Worm (Caenorhabditis elegans) whole organism, L1 larva: ENCODE results near the gene gei-1.

Experiments used
- C04F5.9 ChIP-seq: sonication (generic microtip); optimal IDR thresholded peaks from 2 replicates; lab custom pipeline; 2016; ENCODE audit warnings: missing genetic modification characterization, missing compliant biosample characterization
- C16A3.4 ChIP-seq: fragments of 150-350 bp; optimal IDR thresholded peaks from 2 replicates; lab custom pipeline; 2014; ENCODE audit warnings: missing biosample characterization, missing genetic modification characterization
- C34B4.2 ChIP-seq: sonication (generic microtip); optimal IDR thresholded peaks from 2 replicates; lab custom pipeline; 2017; ENCODE audit warnings: mild to moderate bottlenecking, missing genetic modification characterization, missing compliant biosample characterization
- aly-2 ChIP-seq: fragments of 150-350 bp; optimal IDR thresholded peaks from 2 replicates; lab custom pipeline; 2014; ENCODE audit warnings: missing biosample characterization, missing genetic modification characterization
- blmp-1 ChIP-seq: fragments of 150-350 bp; optimal IDR thresholded peaks from 2 replicates; lab custom pipeline; 2014; ENCODE audit warnings: missing biosample characterization, missing genetic modification characterization
- ceh-8 ChIP-seq: fragments of 200-800 bp; sonication (Bioruptor generic); optimal IDR thresholded peaks from 2 replicates; lab custom pipeline; 2018; ENCODE audit warnings: mild to moderate bottlenecking, missing genetic modification characterization, moderate library complexity, missing compliant biosample characterization
- ceh-90 ChIP-seq: sonication (generic microtip); optimal IDR thresholded peaks from 2 replicates; lab custom pipeline; 2016; ENCODE audit warnings: missing genetic modification characterization, missing compliant biosample characterization
- dsc-1 ChIP-seq: sonication (generic microtip); optimal IDR thresholded peaks from 2 replicates; lab custom pipeline; 2016; ENCODE audit warnings: mild to moderate bottlenecking, missing genetic modification characterization, missing compliant biosample characterization
- efl-1 ChIP-seq, 4 experiments: fragments of 150-350 bp; optimal IDR thresholded peaks in 3 of 4; peaks in 1 of 4; 1 replicate in 1 of 4; 2 replicates in 3 of 4; lab custom pipeline; 2014; ENCODE audit warnings: missing biosample characterization in 2 of 4, missing genetic modification characterization in 2 of 4, missing genetic modification reagents in 2 of 4
- efl-3 ChIP-seq: fragments of 200-800 bp; sonication (Bioruptor generic); optimal IDR thresholded peaks from 2 replicates; lab custom pipeline; 2018; ENCODE audit warnings: mild to moderate bottlenecking, missing genetic modification characterization, missing compliant biosample characterization
- egl-27 ChIP-seq, 2 experiments: fragments of 150-350 bp in 1 of 2; sonication (generic microtip); optimal IDR thresholded peaks; 3 replicates each; lab custom pipeline; 2017 to 2018; ENCODE audit warnings: missing biosample characterization in 2 of 2, missing genetic modification characterization in 2 of 2, missing genetic modification reagents in 2 of 2
- elt-3 ChIP-seq, 6 experiments: fragments of 150-350 bp in 1 of 6; sonication (generic microtip); optimal IDR thresholded peaks; 2 replicates each; lab custom pipeline; 2017 to 2018; ENCODE audit warnings: missing biosample characterization in 6 of 6, missing genetic modification characterization in 6 of 6, inconsistent platforms in 1 of 6
- fkh-10 ChIP-seq: sonication (generic microtip); optimal IDR thresholded peaks from 2 replicates; lab custom pipeline; 2017; ENCODE audit warnings: missing biosample characterization, missing genetic modification reagents, missing genetic modification characterization
- fkh-4 ChIP-seq: sonication (generic microtip); optimal IDR thresholded peaks from 2 replicates; lab custom pipeline; 2016; ENCODE audit warnings: missing compliant biosample characterization, missing genetic modification characterization, borderline replicate concordance
- fos-1 ChIP-seq: fragments of 150-350 bp; optimal IDR thresholded peaks from 2 replicates; lab custom pipeline; 2014; ENCODE audit warnings: missing biosample characterization, missing genetic modification characterization
- irx-1 ChIP-seq: sonication (generic microtip); optimal IDR thresholded peaks from 2 replicates; lab custom pipeline; 2016; ENCODE audit warnings: missing genetic modification characterization, missing compliant biosample characterization
- lin-14 ChIP-seq: fragments of 200-800 bp; sonication (Bioruptor generic); optimal IDR thresholded peaks from 2 replicates; lab custom pipeline; 2018; ENCODE audit warnings: mild to moderate bottlenecking, missing genetic modification characterization, moderate library complexity, missing compliant biosample characterization
- lin-35 ChIP-seq, 2 experiments: fragments of 150-350 bp; optimal IDR thresholded peaks; 2 replicates each; lab custom pipeline; 2014; ENCODE audit warnings: missing biosample characterization in 2 of 2, missing genetic modification characterization in 2 of 2, missing genetic modification reagents in 2 of 2
- lin-39 ChIP-seq: fragments of 150-350 bp; optimal IDR thresholded peaks from 2 replicates; lab custom pipeline; 2014; ENCODE audit warnings: missing biosample characterization, missing genetic modification reagents, missing genetic modification characterization
- lir-3 ChIP-seq: sonication (generic microtip); optimal IDR thresholded peaks from 2 replicates; lab custom pipeline; 2016; ENCODE audit warnings: mild to moderate bottlenecking, missing genetic modification characterization, moderate library complexity, missing compliant biosample characterization; ENCODE audit not compliant: poor library complexity
- mef-2 ChIP-seq: fragments of 150-350 bp; optimal IDR thresholded peaks from 2 replicates; lab custom pipeline; 2014; ENCODE audit warnings: missing biosample characterization, missing genetic modification characterization
- mep-1 ChIP-seq: fragments of 150-350 bp; optimal IDR thresholded peaks from 2 replicates; lab custom pipeline; 2014; ENCODE audit warnings: missing biosample characterization, missing genetic modification characterization
- nhr-12 ChIP-seq: sonication (generic microtip); optimal IDR thresholded peaks from 2 replicates; lab custom pipeline; 2017; ENCODE audit warnings: missing biosample characterization, missing genetic modification characterization
- nhr-19 ChIP-seq: fragments of 200-800 bp; sonication (Bioruptor generic); conservative IDR thresholded peaks from 2 replicates; pipeline ENCODE4 v1.3.6; 2022; ENCODE audit warnings: missing genetic modification characterization, missing compliant biosample characterization
- nhr-237 ChIP-seq: fragments of 150-350 bp; optimal IDR thresholded peaks from 2 replicates; lab custom pipeline; 2014; ENCODE audit warnings: missing biosample characterization, missing genetic modification characterization
- nhr-47 ChIP-seq: sonication (generic microtip); optimal IDR thresholded peaks from 2 replicates; lab custom pipeline; 2016; ENCODE audit warnings: mild to moderate bottlenecking, missing genetic modification characterization, moderate library complexity, missing compliant biosample characterization
- nhr-71 ChIP-seq: sonication (generic microtip); optimal IDR thresholded peaks from 2 replicates; lab custom pipeline; 2016; ENCODE audit warnings: mild to moderate bottlenecking, missing genetic modification characterization, moderate library complexity, missing compliant biosample characterization
- nhr-77 ChIP-seq: fragments of 150-350 bp; optimal IDR thresholded peaks from 2 replicates; lab custom pipeline; 2014; ENCODE audit warnings: missing biosample characterization, missing genetic modification characterization
- pax-3 ChIP-seq: fragments of 200-800 bp; sonication (Bioruptor generic); optimal IDR thresholded peaks from 2 replicates; lab custom pipeline; 2018; ENCODE audit warnings: mild to moderate bottlenecking, missing genetic modification characterization, moderate library complexity, missing compliant biosample characterization
- skn-1 ChIP-seq: fragments of 150-350 bp; optimal IDR thresholded peaks from 2 replicates; lab custom pipeline; 2014; ENCODE audit warnings: missing biosample characterization, missing genetic modification characterization
- snu-23 ChIP-seq: sonication (generic microtip); optimal IDR thresholded peaks from 2 replicates; lab custom pipeline; 2016; ENCODE audit warnings: missing genetic modification characterization, missing compliant biosample characterization
- sptf-1 ChIP-seq: fragments of 150-350 bp; optimal IDR thresholded peaks from 2 replicates; lab custom pipeline; 2014; ENCODE audit warnings: missing biosample characterization, missing genetic modification characterization
- sup-37 ChIP-seq: fragments of 200-800 bp; sonication (Bioruptor generic); optimal IDR thresholded peaks from 2 replicates; lab custom pipeline; 2018; ENCODE audit warnings: mild to moderate bottlenecking, missing genetic modification characterization, missing compliant biosample characterization
- swsn-7 ChIP-seq: sonication (generic microtip); optimal IDR thresholded peaks from 2 replicates; lab custom pipeline; 2016; ENCODE audit warnings: missing genetic modification characterization, missing compliant biosample characterization
- tlp-1 ChIP-seq: fragments of 150-350 bp; optimal IDR thresholded peaks from 2 replicates; lab custom pipeline; 2014; ENCODE audit warnings: missing biosample characterization, missing genetic modification characterization
- unc-130 ChIP-seq: fragments of 150-350 bp; optimal IDR thresholded peaks from 2 replicates; lab custom pipeline; 2017; ENCODE audit warnings: missing biosample characterization, missing genetic modification characterization, inconsistent platforms
- unc-30 ChIP-seq: sonication (generic microtip); optimal IDR thresholded peaks from 2 replicates; lab custom pipeline; 2017; ENCODE audit warnings: missing biosample characterization, missing genetic modification characterization
- unc-86 ChIP-seq: sonication (generic microtip); optimal IDR thresholded peaks from 2 replicates; lab custom pipeline; 2016; ENCODE audit warnings: missing genetic modification characterization, missing compliant biosample characterization
- unc-98 ChIP-seq: fragments of 200-800 bp; sonication (Bioruptor generic); IDR thresholded peaks from 2 replicates; pipeline ENCODE4 v1.3.6; 2022; ENCODE audit warnings: missing genetic modification characterization, missing compliant biosample characterization
- vab-15 ChIP-seq: sonication (generic microtip); optimal IDR thresholded peaks from 2 replicates; lab custom pipeline; 2017; ENCODE audit warnings: missing genotype, mild to moderate bottlenecking, missing genetic modification characterization, missing compliant biosample characterization
- xbp-1 ChIP-seq: sonication (generic microtip); optimal IDR thresholded peaks from 2 replicates; lab custom pipeline; 2016; ENCODE audit warnings: missing genetic modification characterization, missing compliant biosample characterization

Gene gei-1

DNA sequence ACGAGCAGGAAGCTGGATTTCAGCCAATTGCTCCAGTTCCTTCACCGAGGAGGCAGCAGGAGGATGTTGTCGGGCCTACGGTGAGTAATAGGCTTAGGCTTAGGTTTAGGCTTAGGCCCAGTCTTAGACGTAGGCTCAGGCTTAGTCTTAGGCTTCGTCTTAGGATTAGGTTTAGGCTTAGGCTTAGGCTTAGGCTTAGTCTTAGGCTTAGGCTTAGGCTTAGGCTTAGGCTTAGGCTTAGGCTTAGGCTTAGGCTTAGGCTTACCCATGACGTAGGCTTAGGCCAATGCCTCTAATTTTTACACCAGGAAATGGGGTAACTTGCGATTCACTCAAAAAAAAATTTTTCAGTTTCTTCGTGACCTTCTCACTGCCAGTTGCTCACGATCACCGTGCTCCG, 2.0 kb downstream of the gei-1 start:
- TF ChIP-seq unc-130 (tag; lab: Kevin White, UChicago) (no peak), C04F5.9 (tag; lab: Kevin White, UChicago) (no peak), C34B4.2 (tag; lab: Kevin White, UChicago) (no peak), snu-23 (GFP tag; lab: Kevin White, UChicago) (no peak), nhr-47 (tag; lab: Kevin White, UChicago) (no peak), tlp-1 (tag; lab: Kevin White, UChicago) (no peak), nhr-12 (no peak), fkh-10 (GFP tag; lab: Kevin White, UChicago) (no peak), ceh-90 (tag; lab: Kevin White, UChicago) (no peak), xbp-1 (tag; lab: Kevin White, UChicago) (no peak), swsn-7 (tag; lab: Kevin White, UChicago) (no peak), fos-1 (tag; lab: Kevin White, UChicago) (no peak), unc-98 (GFP tag; lab: Robert Waterston, UW) (no peak), mef-2 (tag; lab: Kevin White, UChicago) (no peak), lin-39 (no peak), blmp-1 (tag; lab: Kevin White, UChicago) (no peak), egl-27 (tag; optimal IDR thresholded peaks at IDR 0.05; lab: Kevin White, UChicago) (no peak), irx-1 (tag; lab: Kevin White, UChicago) (no peak), nhr-237 (tag; lab: Kevin White, UChicago) (no peak), C16A3.4 (tag; lab: Kevin White, UChicago) (no peak)

DNA sequence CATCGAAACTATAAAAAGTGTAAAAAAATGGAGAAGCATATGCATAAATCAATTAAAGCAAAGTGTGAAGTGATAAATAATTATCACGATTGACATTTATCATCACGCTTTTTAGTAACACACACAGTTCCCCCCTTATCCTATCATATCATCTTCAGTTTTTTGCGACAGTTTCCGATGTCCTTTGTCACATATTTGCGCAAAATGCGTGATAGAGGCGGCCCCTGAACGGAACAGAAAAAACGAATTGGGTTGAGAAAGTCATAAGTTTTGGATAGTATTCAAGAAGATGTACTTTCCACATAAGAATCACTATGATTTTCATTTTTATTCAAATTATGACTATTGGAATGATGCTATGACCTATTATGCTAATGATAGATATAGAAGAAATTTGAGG, 4.4 kb downstream of the gei-1 start:
- TF ChIP-seq C04F5.9 (tag; lab: Kevin White, UChicago) (no peak), nhr-19 (GFP tag; lab: Robert Waterston, UW) (no peak), irx-1 (tag; lab: Kevin White, UChicago) (no peak), aly-2 (tag; lab: Kevin White, UChicago) (no peak), lir-3 (no peak), xbp-1 (tag; lab: Kevin White, UChicago) (no peak), efl-1 (optimal IDR thresholded peaks at IDR 0.05; lab: Kevin White, UChicago) (no peak), efl-1 (GFP tag; optimal IDR thresholded peaks at IDR 0.05 in 1 of 2; lab: Kevin White, UChicago) (no peak), dsc-1 (tag; lab: Kevin White, UChicago) (no peak), nhr-12 (no peak), lin-35 (GFP tag; optimal IDR thresholded peaks at IDR 0.05; lab: Kevin White, UChicago) (no peak), fos-1 (tag; lab: Kevin White, UChicago) (no peak), mef-2 (tag; lab: Kevin White, UChicago) (no peak), nhr-77 (no peak), skn-1 (tag; lab: Kevin White, UChicago) (no peak), sptf-1 (tag; lab: Kevin White, UChicago) (no peak), blmp-1 (tag; lab: Kevin White, UChicago) (peak; percentile 71), elt-3 (tag; optimal IDR thresholded peaks at IDR 0.05; lab: Kevin White, UChicago) (peak in 3 of 6 experiments; percentile 2 to 35 (median 9)), lin-14 (GFP tag; lab: Kevin White, UChicago) (peak; percentile 56)

DNA sequence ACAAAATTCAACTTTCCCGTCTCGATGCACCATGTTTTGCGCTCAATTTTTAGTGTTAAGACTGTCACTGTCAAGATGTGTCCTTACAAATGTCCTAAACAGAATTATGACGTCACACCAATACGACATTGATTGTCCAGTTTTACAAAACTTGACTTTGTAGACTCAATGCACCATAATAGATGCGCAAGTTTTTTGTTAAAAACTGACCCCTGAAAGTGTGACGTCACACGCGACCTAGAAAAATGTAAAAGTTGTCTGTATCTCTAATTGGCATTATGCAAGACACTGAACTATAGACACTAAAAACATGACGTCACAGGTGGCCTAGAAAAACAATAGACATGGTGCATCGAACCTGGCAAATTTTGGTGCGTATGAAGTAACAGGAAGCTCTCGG, 6.4 kb downstream of the gei-1 start:
- TF ChIP-seq blmp-1 (tag; lab: Kevin White, UChicago) (no peak), unc-86 (no peak), nhr-47 (tag; lab: Kevin White, UChicago) (no peak), nhr-71 (tag; lab: Kevin White, UChicago) (no peak), C16A3.4 (tag; lab: Kevin White, UChicago) (no peak), sup-37 (GFP tag; lab: Kevin White, UChicago) (no peak), C34B4.2 (tag; lab: Kevin White, UChicago) (no peak), mep-1 (tag; lab: Kevin White, UChicago) (no peak), ceh-8 (GFP tag; lab: Kevin White, UChicago) (no peak), lin-39 (no peak), unc-30 (no peak), vab-15 (tag; lab: Kevin White, UChicago) (no peak), efl-3 (GFP tag; lab: Kevin White, UChicago) (no peak), fkh-4 (tag; lab: Kevin White, UChicago) (no peak), pax-3 (no peak), sptf-1 (tag; lab: Kevin White, UChicago) (no peak)
